Worm (Caenorhabditis elegans) whole organism, early embryonic: ENCODE results near the gene F58G1.7.

Experiments used
- F13C5.2 ChIP-seq: sonication (generic microtip); optimal IDR thresholded peaks from 2 replicates; lab custom pipeline; 2017; ENCODE audit warnings: mild to moderate bottlenecking, missing genetic modification characterization, inconsistent platforms, missing compliant biosample characterization
- ama-1 ChIP-seq: fragments of 150-350 bp; optimal IDR thresholded peaks from 2 replicates; lab custom pipeline; 2014
- ets-7 ChIP-seq: sonication (generic microtip); optimal IDR thresholded peaks from 2 replicates; lab custom pipeline; 2016; ENCODE audit warnings: missing genotype, missing genetic modification characterization, missing compliant biosample characterization
- tra-4 ChIP-seq: sonication (generic microtip); optimal IDR thresholded peaks from 2 replicates; lab custom pipeline; 2017; ENCODE audit warnings: missing genetic modification characterization, missing compliant biosample characterization

DNA sequence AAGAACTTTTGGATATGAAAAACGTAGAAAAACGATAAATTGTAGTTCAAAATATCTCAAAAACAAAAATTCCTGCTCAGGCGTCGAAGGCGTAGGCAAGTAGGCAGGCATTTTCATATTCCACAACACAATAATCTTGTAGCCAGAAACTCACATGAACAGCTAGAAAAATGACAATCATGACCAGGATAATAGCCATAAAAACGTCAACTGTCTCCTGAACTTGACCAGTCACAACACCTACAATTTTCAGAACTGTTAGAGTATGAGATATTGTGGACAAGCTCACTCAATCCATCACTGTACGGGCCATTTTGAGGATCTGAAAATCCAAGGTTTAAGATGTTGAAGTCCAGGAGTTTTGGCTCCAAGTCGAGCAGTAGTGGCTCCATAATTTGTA lies 49.4 kb upstream of the F58G1.7 start, which contains the start of gene Y38F1A.7:
- TF ChIP-seq ets-7 (tag; lab: Kevin White, UChicago) = no peak
- TF ChIP-seq tra-4 (tag; lab: Kevin White, UChicago) = no peak
- no peak for TF ChIP-seq ama-1 (lab: Kevin White, UChicago)
- TF ChIP-seq F13C5.2 (tag; lab: Kevin White, UChicago) = no peak
